Worm (Caenorhabditis elegans): Measurements from ENCODE around the gene F57B9.1.

- TF ChIP-seq tbx-2 (tag; optimal IDR thresholded peaks at IDR 0.05) = no peak
- no peak for TF ChIP-seq nhr-71 (tag; optimal IDR thresholded peaks at IDR 0.05)
Measured at ce11 chrIII:7002143-7002542, 40.3 kb downstream of the F57B9.1 start.

All from whole organism, L1 larva.